Worm (Caenorhabditis elegans) whole organism, young adult: ENCODE data around the gene Y53G8AL.4.

ENCODE experiments used
- C06A6.2 ChIP-seq: fragments of 200-800 bp; sonication (Bioruptor generic); conservative IDR thresholded peaks from 2 replicates; pipeline ENCODE4 v1.3.6; 2022; ENCODE audit warnings: missing genetic modification characterization, missing compliant biosample characterization
- F37B4.10 ChIP-seq: fragments of 200-800 bp; sonication (Bioruptor generic); IDR thresholded peaks from 2 replicates; pipeline ENCODE4 v1.3.6; 2022; ENCODE audit warnings: missing genetic modification characterization, missing compliant biosample characterization
- F49E8.2 ChIP-seq: sonication (generic microtip); optimal IDR thresholded peaks from 3 replicates; lab custom pipeline; 2017; ENCODE audit warnings: missing genetic modification characterization, mild to moderate bottlenecking, missing compliant biosample characterization, antibody characterized with exemption, moderate library complexity; ENCODE audit not compliant: insufficient read depth
- F52B5.7 ChIP-seq: sonication (generic microtip); optimal IDR thresholded peaks from 2 replicates; lab custom pipeline; 2016; ENCODE audit warnings: mild to moderate bottlenecking, missing genetic modification characterization, missing compliant biosample characterization
- F57C9.4 ChIP-seq: sonication (generic microtip); optimal IDR thresholded peaks from 2 replicates; lab custom pipeline; 2017; ENCODE audit warnings: mild to moderate bottlenecking, missing genetic modification characterization, missing compliant biosample characterization
- K11D2.4 ChIP-seq: fragments of 200-800 bp; sonication (Bioruptor generic); IDR thresholded peaks from 2 replicates; pipeline ENCODE4 v1.3.6; 2022; ENCODE audit warnings: missing genetic modification reagents, missing genetic modification characterization, missing compliant biosample characterization
- K12H6.12 ChIP-seq: fragments of 200-800 bp; sonication (Bioruptor generic); optimal IDR thresholded peaks from 2 replicates; lab custom pipeline; 2018; ENCODE audit warnings: mild to moderate bottlenecking, missing genetic modification characterization, missing compliant biosample characterization
- T26A5.8 ChIP-seq: sonication (generic microtip); optimal IDR thresholded peaks from 2 replicates; lab custom pipeline; 2016; ENCODE audit warnings: missing genetic modification characterization, missing compliant biosample characterization
- Y67H2A.10 ChIP-seq: fragments of 200-800 bp; sonication (Bioruptor generic); conservative IDR thresholded peaks from 2 replicates; pipeline ENCODE4 v1.3.6; 2022; ENCODE audit warnings: missing genetic modification reagents, missing genetic modification characterization, missing compliant biosample characterization
- Y79H2A.3 ChIP-seq: fragments of 200-800 bp; sonication (Bioruptor generic); conservative IDR thresholded peaks from 2 replicates; pipeline ENCODE4 v1.3.6; 2022; ENCODE audit warnings: missing genetic modification reagents, missing genetic modification characterization, missing compliant biosample characterization
- ZK185.1 ChIP-seq: sonication (generic microtip); optimal IDR thresholded peaks from 2 replicates; lab custom pipeline; 2016; ENCODE audit warnings: mild to moderate bottlenecking, missing genetic modification characterization, missing compliant biosample characterization; ENCODE audit not compliant: poor library complexity, severe bottlenecking
- aptf-2 ChIP-seq: fragments of 200-800 bp; sonication (Bioruptor generic); conservative IDR thresholded peaks from 2 replicates; pipeline ENCODE4 v1.3.6; 2022; ENCODE audit warnings: missing genetic modification reagents, missing genetic modification characterization, missing compliant biosample characterization
- ccch-3 ChIP-seq: fragments of 200-800 bp; sonication (Bioruptor generic); optimal IDR thresholded peaks from 2 replicates; lab custom pipeline; 2018; ENCODE audit warnings: mild to moderate bottlenecking, missing genetic modification characterization, missing compliant biosample characterization
- cebp-1 ChIP-seq, 2 experiments: fragments of 200-800 bp in 1 of 2; sonication (Bioruptor generic) in 1 of 2; sonication (generic microtip) in 1 of 2; IDR thresholded peaks in 1 of 2; optimal IDR thresholded peaks in 1 of 2; 2 replicates each; pipeline versions ENCODE4 v1.3.6 to Lab custom; 2017 to 2022; ENCODE audit warnings: missing compliant biosample characterization in 2 of 2, missing genetic modification characterization in 2 of 2, mild to moderate bottlenecking in 1 of 2, missing genetic modification reagents in 1 of 2, moderate library complexity in 1 of 2
- cebp-2 ChIP-seq: fragments of 200-800 bp; sonication (Bioruptor generic); IDR thresholded peaks from 2 replicates; pipeline ENCODE4 v1.3.6; 2022; ENCODE audit warnings: missing genetic modification characterization, missing compliant biosample characterization
- ceh-27 ChIP-seq: fragments of 200-800 bp; sonication (Bioruptor generic); optimal IDR thresholded peaks from 2 replicates; lab custom pipeline; 2018; ENCODE audit warnings: mild to moderate bottlenecking, missing genetic modification characterization, moderate library complexity, missing compliant biosample characterization
- ceh-91 ChIP-seq: fragments of 200-800 bp; sonication (Bioruptor generic); IDR thresholded peaks from 2 replicates; pipeline ENCODE4 v1.3.6; 2022; ENCODE audit warnings: missing genetic modification reagents, missing genetic modification characterization, missing compliant biosample characterization
- chd-7 ChIP-seq: sonication (generic microtip); optimal IDR thresholded peaks from 2 replicates; lab custom pipeline; 2016; ENCODE audit warnings: mild to moderate bottlenecking, missing genetic modification characterization, moderate library complexity, missing compliant biosample characterization
- dox-1 ChIP-seq: fragments of 200-800 bp; sonication (Bioruptor generic); IDR thresholded peaks from 2 replicates; pipeline ENCODE4 v1.3.6; 2022; ENCODE audit warnings: missing genetic modification reagents, missing genetic modification characterization, missing compliant biosample characterization
- dpff-1 ChIP-seq: sonication (generic microtip); optimal IDR thresholded peaks from 2 replicates; lab custom pipeline; 2017; ENCODE audit warnings: mild to moderate bottlenecking, missing genetic modification characterization, missing compliant biosample characterization
- efl-1 ChIP-seq: fragments of 150-350 bp; optimal IDR thresholded peaks from 2 replicates; lab custom pipeline; 2014; ENCODE audit warnings: missing biosample characterization, missing genetic modification reagents, missing genetic modification characterization
- egl-44 ChIP-seq: fragments of 200-800 bp; sonication (Bioruptor generic); IDR thresholded peaks from 2 replicates; pipeline ENCODE4 v1.3.6; 2022; ENCODE audit warnings: missing genetic modification reagents, missing genetic modification characterization, missing compliant biosample characterization
- ekl-4 ChIP-seq: fragments of 200-800 bp; sonication (Bioruptor generic); IDR thresholded peaks from 2 replicates; pipeline ENCODE4 v1.3.6; 2022; ENCODE audit warnings: missing genetic modification reagents, missing genetic modification characterization, missing compliant biosample characterization
- hlh-12 ChIP-seq: sonication (generic microtip); optimal IDR thresholded peaks from 2 replicates; lab custom pipeline; 2016; ENCODE audit warnings: missing genetic modification characterization, missing compliant biosample characterization
- hmg-1.2 ChIP-seq: fragments of 200-800 bp; sonication (Bioruptor generic); IDR thresholded peaks from 2 replicates; pipeline ENCODE4 v1.3.6; 2022; ENCODE audit warnings: missing genetic modification reagents, missing genetic modification characterization, missing compliant biosample characterization
- let-526 ChIP-seq: fragments of 200-800 bp; sonication (Bioruptor generic); IDR thresholded peaks from 2 replicates; pipeline ENCODE4 v1.3.6; 2022; ENCODE audit warnings: missing genetic modification reagents, missing genetic modification characterization, missing compliant biosample characterization
- let-607 ChIP-seq, 2 experiments: fragments of 200-800 bp in 1 of 2; sonication (Bioruptor generic) in 1 of 2; sonication (generic microtip) in 1 of 2; optimal IDR thresholded peaks; 2 replicates each; lab custom pipeline; 2016 to 2018; ENCODE audit warnings: mild to moderate bottlenecking in 2 of 2, missing compliant biosample characterization in 2 of 2, missing genetic modification characterization in 2 of 2, moderate library complexity in 2 of 2, missing genotype in 1 of 2
- lin-26 ChIP-seq: fragments of 200-800 bp; sonication (Bioruptor generic); IDR thresholded peaks from 2 replicates; pipeline ENCODE4 v1.3.6; 2022; ENCODE audit warnings: missing genetic modification reagents, missing genetic modification characterization, missing compliant biosample characterization
- lin-35 ChIP-seq, 3 experiments: fragments of 150-350 bp in 2 of 3; sonication (generic microtip) in 1 of 3; optimal IDR thresholded peaks; 2 replicates each; lab custom pipeline; 2014 to 2018; ENCODE audit warnings: missing biosample characterization in 3 of 3, missing genetic modification characterization in 3 of 3, missing genetic modification reagents in 3 of 3
- lin-54 ChIP-seq: fragments of 200-800 bp; sonication (Bioruptor generic); optimal IDR thresholded peaks from 2 replicates; lab custom pipeline; 2018; ENCODE audit warnings: mild to moderate bottlenecking, missing genetic modification characterization, missing compliant biosample characterization
- madf-8 ChIP-seq: fragments of 200-800 bp; sonication (Bioruptor generic); conservative IDR thresholded peaks from 2 replicates; pipeline ENCODE4 v1.3.6; 2022; ENCODE audit warnings: missing genetic modification reagents, missing genetic modification characterization, missing compliant biosample characterization
- mcd-1 ChIP-seq: fragments of 200-800 bp; sonication (Bioruptor generic); IDR thresholded peaks from 2 replicates; pipeline ENCODE4 v1.3.6; 2022; ENCODE audit warnings: missing genetic modification reagents, missing genetic modification characterization, missing compliant biosample characterization
- nfya-1 ChIP-seq: sonication (generic microtip); optimal IDR thresholded peaks from 2 replicates; lab custom pipeline; 2017; ENCODE audit warnings: antibody characterized with exemption, missing compliant biosample characterization, missing genetic modification characterization, borderline replicate concordance; ENCODE audit not compliant: insufficient read depth
- nfyb-1 ChIP-seq: fragments of 200-800 bp; sonication (Bioruptor generic); IDR thresholded peaks from 2 replicates; pipeline ENCODE4 v1.3.6; 2022; ENCODE audit warnings: missing genetic modification reagents, missing genetic modification characterization, missing compliant biosample characterization
- nhr-179 ChIP-seq: sonication (generic microtip); optimal IDR thresholded peaks from 2 replicates; lab custom pipeline; 2016; ENCODE audit warnings: mild to moderate bottlenecking, missing genetic modification characterization, missing compliant biosample characterization
- nhr-27 ChIP-seq: fragments of 200-800 bp; sonication (Bioruptor generic); optimal IDR thresholded peaks from 2 replicates; lab custom pipeline; 2018; ENCODE audit warnings: mild to moderate bottlenecking, missing genetic modification characterization, moderate library complexity, missing compliant biosample characterization
- pha-4 ChIP-seq: fragments of 150-350 bp; sonication (generic microtip); optimal IDR thresholded peaks from 2 replicates; lab custom pipeline; 2014; ENCODE audit warnings: missing biosample characterization, missing genetic modification reagents, missing genetic modification characterization
- rec-8 ChIP-seq, 2 experiments: sonication (generic microtip); optimal IDR thresholded peaks; 2 replicates each; lab custom pipeline; 2016; ENCODE audit warnings: mild to moderate bottlenecking in 2 of 2, missing genetic modification characterization in 2 of 2, missing genetic modification reagents in 2 of 2, missing genotype in 2 of 2, missing biosample characterization in 1 of 2, missing compliant biosample characterization in 1 of 2, moderate library complexity in 1 of 2
- snpc-4 ChIP-seq, 5 experiments: fragments of 150-350 bp in 1 of 5; sonication (generic microtip) in 4 of 5; optimal IDR thresholded peaks; 2 replicates each; lab custom pipeline; 2014 to 2018; ENCODE audit warnings: missing genetic modification characterization in 5 of 5, missing biosample characterization in 3 of 5, antibody characterized with exemption in 2 of 5, mild to moderate bottlenecking in 2 of 5, missing compliant biosample characterization in 2 of 5, missing genotype in 2 of 5, moderate library complexity in 2 of 5, missing genetic modification reagents in 1 of 5
- tbx-9 ChIP-seq: sonication (generic microtip); optimal IDR thresholded peaks from 2 replicates; lab custom pipeline; 2016; ENCODE audit warnings: borderline replicate concordance, missing genetic modification characterization, inconsistent platforms, missing compliant biosample characterization
- tlf-1 ChIP-seq: fragments of 200-800 bp; sonication (Bioruptor generic); optimal IDR thresholded peaks from 2 replicates; lab custom pipeline; 2018; ENCODE audit warnings: mild to moderate bottlenecking, missing genetic modification characterization, missing compliant biosample characterization
- unc-130 ChIP-seq: sonication (generic microtip); optimal IDR thresholded peaks from 2 replicates; lab custom pipeline; 2016; ENCODE audit warnings: missing genetic modification reagents, missing genetic modification characterization, missing compliant biosample characterization
- ztf-26 ChIP-seq: sonication (generic microtip); optimal IDR thresholded peaks from 2 replicates; lab custom pipeline; 2017; ENCODE audit warnings: missing genetic modification characterization, missing compliant biosample characterization
- ztf-28 ChIP-seq: fragments of 200-800 bp; sonication (Bioruptor generic); IDR thresholded peaks from 2 replicates; pipeline ENCODE4 v1.3.6; 2022; ENCODE audit warnings: missing genetic modification reagents, missing genetic modification characterization, missing compliant biosample characterization

Y53G8AL.4 gene

ce11 chrIII:3279304-3279703 is 28.9 kb upstream of the Y53G8AL.4 start (continued):
- no peak for TF ChIP-seq let-607 (tag; optimal IDR thresholded peaks at IDR 0.05; lab: Kevin White, UChicago)
- peak in 1 of 3 experiments; percentile 56 for TF ChIP-seq lin-35 (GFP tag; optimal IDR thresholded peaks at IDR 0.05; lab: Kevin White, UChicago)
- TF ChIP-seq ztf-28 (GFP tag; lab: Robert Waterston, UW), result no peak
- no peak for TF ChIP-seq rec-8 (tag; optimal IDR thresholded peaks at IDR 0.05; lab: Kevin White, UChicago)
- no peak for TF ChIP-seq ceh-91 (GFP tag; lab: Robert Waterston, UW)
- peak; percentile 34 for TF ChIP-seq K12H6.12 (tag; lab: Kevin White, UChicago)
- peak; percentile 0 for TF ChIP-seq tlf-1 (GFP tag; lab: Kevin White, UChicago)
- peak; percentile 80 for TF ChIP-seq K11D2.4 (GFP tag; lab: Robert Waterston, UW)
- no peak for TF ChIP-seq snpc-4 (GFP tag; optimal IDR thresholded peaks at IDR 0.05; lab: Kevin White, UChicago)
- TF ChIP-seq snpc-4 (tag; optimal IDR thresholded peaks at IDR 0.05; lab: Kevin White, UChicago), result no peak
- no peak for TF ChIP-seq madf-8 (GFP tag; lab: Robert Waterston, UW)
- peak; percentile 77 for TF ChIP-seq C06A6.2 (GFP tag; lab: Robert Waterston, UW)
- TF ChIP-seq F57C9.4 (tag; lab: Kevin White, UChicago), result no peak
- no peak for TF ChIP-seq cebp-2 (GFP tag; lab: Robert Waterston, UW)
- no peak for TF ChIP-seq nfyb-1 (GFP tag; lab: Robert Waterston, UW)
- no peak for TF ChIP-seq chd-7
- TF ChIP-seq hlh-12 (tag; lab: Kevin White, UChicago), result no peak
- no peak for TF ChIP-seq nfya-1
- peak; percentile 98 for TF ChIP-seq hmg-1.2
- no peak for TF ChIP-seq ceh-27 (GFP tag; lab: Kevin White, UChicago)
- no peak for TF ChIP-seq aptf-2 (GFP tag; lab: Robert Waterston, UW)
- peak; percentile 56 for TF ChIP-seq mcd-1 (GFP tag; lab: Robert Waterston, UW)
- no peak for TF ChIP-seq Y79H2A.3 (GFP tag; lab: Robert Waterston, UW)
- no peak for TF ChIP-seq F37B4.10 (GFP tag; lab: Robert Waterston, UW)

- TF ChIP-seq lin-35 (GFP tag; optimal IDR thresholded peaks at IDR 0.05; lab: Kevin White, UChicago) (no peak), lin-26 (GFP tag; lab: Robert Waterston, UW) (no peak), K11D2.4 (GFP tag; lab: Robert Waterston, UW) (no peak), efl-1 (GFP tag; lab: Kevin White, UChicago) (no peak), tbx-9 (tag; lab: Kevin White, UChicago) (no peak), unc-130 (GFP tag; lab: Kevin White, UChicago) (no peak), ccch-3 (no peak), ZK185.1 (tag; lab: Kevin White, UChicago) (no peak), tlf-1 (GFP tag; lab: Kevin White, UChicago) (no peak), egl-44 (GFP tag; lab: Robert Waterston, UW) (no peak), lin-54 (GFP tag; lab: Kevin White, UChicago) (no peak), snpc-4 (GFP tag; optimal IDR thresholded peaks at IDR 0.05; lab: Kevin White, UChicago) (no peak), snpc-4 (tag; optimal IDR thresholded peaks at IDR 0.05; lab: Kevin White, UChicago) (no peak), dpff-1 (tag; lab: Kevin White, UChicago) (no peak), F52B5.7 (tag; lab: Kevin White, UChicago) (no peak)
Observed at ce11 chrIII:3278610-3279009, 28.2 kb upstream of the Y53G8AL.4 start, which contains the start of gene Y53G8AM.8. Gene Y53G8AM.8 (minus strand): TSS chrIII:3278710.

- TF ChIP-seq ceh-91 (GFP tag; lab: Robert Waterston, UW) (no peak), dox-1 (GFP tag; lab: Robert Waterston, UW) (0 out of 2 replicates have a peak, but pooled peaks have one; percentile 6), let-526 (GFP tag; lab: Robert Waterston, UW) (no peak), F49E8.2 (tag; lab: Kevin White, UChicago) (no peak), ztf-26 (tag; lab: Kevin White, UChicago) (no peak), Y67H2A.10 (GFP tag; lab: Robert Waterston, UW) (no peak), nhr-179 (tag; lab: Kevin White, UChicago) (no peak), cebp-1 (GFP tag; IDR thresholded peaks at IDR 0.05; lab: Robert Waterston, UW) (no peak), cebp-1 (tag; optimal IDR thresholded peaks at IDR 0.05; lab: Kevin White, UChicago) (peak; percentile 13), Y79H2A.3 (GFP tag; lab: Robert Waterston, UW) (no peak), T26A5.8 (no peak), nhr-27 (tag; lab: Kevin White, UChicago) (no peak), pha-4 (tag; lab: Kevin White, UChicago) (no peak), ekl-4 (GFP tag; lab: Robert Waterston, UW) (no peak)
Observed at ce11 chrIII:3273141-3273540, 22.7 kb upstream of the Y53G8AL.4 start.
